Fruit fly (Drosophila melanogaster) whole organism, prepupa: ENCODE measurements around the gene Mesh1.

Source experiments
- Blimp-1 ChIP-seq: fragments of 200-800 bp; sonication (Bioruptor generic); optimal IDR thresholded peaks from 3 replicates; lab custom pipeline; 2017; ENCODE audit warnings: missing biosample characterization, missing genetic modification characterization, mild to moderate bottlenecking, moderate library complexity, missing genetic modification reagents
- CG10631 ChIP-seq: fragments of 200-800 bp; sonication (Bioruptor generic); optimal IDR thresholded peaks from 2 replicates; lab custom pipeline; 2016; ENCODE audit warnings: missing biosample characterization, missing genetic modification characterization
- CG10669 ChIP-seq: fragments of 200-800 bp; sonication (Bioruptor generic); optimal IDR thresholded peaks from 3 replicates; lab custom pipeline; 2018; ENCODE audit warnings: missing biosample characterization, mild to moderate bottlenecking, missing genetic modification characterization, moderate library complexity
- CG11762 ChIP-seq: fragments of 200-800 bp; sonication (Bioruptor generic); optimal IDR thresholded peaks from 3 replicates; lab custom pipeline; 2016; ENCODE audit warnings: missing biosample characterization, missing genetic modification characterization; ENCODE audit not compliant: insufficient read depth
- CG11902 ChIP-seq: fragments of 200-800 bp; sonication (Bioruptor generic); optimal IDR thresholded peaks from 3 replicates; lab custom pipeline; 2016; ENCODE audit warnings: missing biosample characterization, missing genetic modification characterization
- CG15336 ChIP-seq: fragments of 200-800 bp; sonication (Bioruptor generic); IDR thresholded peaks from 2 replicates; pipeline ENCODE4 v1.3.6; 2022; ENCODE audit warnings: missing biosample characterization, missing genetic modification characterization
- CG1621 ChIP-seq: fragments of 200-800 bp; sonication (Bioruptor generic); optimal IDR thresholded peaks from 3 replicates; lab custom pipeline; 2018; ENCODE audit warnings: missing biosample characterization, mild to moderate bottlenecking, missing genetic modification characterization
- CG31627 ChIP-seq: fragments of 200-800 bp; sonication (Bioruptor generic); optimal IDR thresholded peaks from 3 replicates; lab custom pipeline; 2016; ENCODE audit warnings: missing biosample characterization, missing genetic modification characterization
- CG32006 ChIP-seq: fragments of 200-800 bp; sonication (Bioruptor generic); optimal IDR thresholded peaks from 3 replicates; lab custom pipeline; 2017; ENCODE audit warnings: missing biosample characterization, mild to moderate bottlenecking, missing genetic modification characterization
- CG3919 ChIP-seq: fragments of 200-800 bp; sonication (Bioruptor generic); optimal IDR thresholded peaks from 3 replicates; lab custom pipeline; 2016; ENCODE audit warnings: missing biosample characterization, missing genetic modification characterization
- CG6163 ChIP-seq: fragments of 200-800 bp; sonication (Bioruptor generic); IDR thresholded peaks from 3 replicates; pipeline ENCODE4 v1.3.6; 2022; ENCODE audit warnings: missing biosample characterization, missing genetic modification characterization
- CG6276 ChIP-seq: fragments of 200-800 bp; sonication (Bioruptor generic); optimal IDR thresholded peaks from 2 replicates; lab custom pipeline; 2017; ENCODE audit warnings: missing biosample characterization, mild to moderate bottlenecking, missing genetic modification characterization
- CG6792 ChIP-seq: fragments of 200-800 bp; sonication (Bioruptor generic); optimal IDR thresholded peaks from 3 replicates; lab custom pipeline; 2016; ENCODE audit warnings: missing biosample characterization, missing genetic modification characterization
- CG6808 ChIP-seq: fragments of 200-800 bp; sonication (Bioruptor generic); optimal IDR thresholded peaks from 3 replicates; lab custom pipeline; 2017; ENCODE audit warnings: missing biosample characterization, missing genetic modification characterization, mild to moderate bottlenecking, moderate library complexity, missing genetic modification reagents
- CG7368 ChIP-seq: fragments of 200-800 bp; sonication (Bioruptor generic); optimal IDR thresholded peaks from 3 replicates; lab custom pipeline; 2016; ENCODE audit warnings: missing biosample characterization, missing genetic modification characterization
- CG8119 ChIP-seq: fragments of 200-800 bp; sonication (Bioruptor generic); IDR thresholded peaks from 3 replicates; pipeline ENCODE4 v1.3.6; 2022; ENCODE audit warnings: missing biosample characterization, missing genetic modification characterization
- CG8319 ChIP-seq: fragments of 200-800 bp; sonication (Bioruptor generic); optimal IDR thresholded peaks from 3 replicates; lab custom pipeline; 2016; ENCODE audit warnings: missing biosample characterization, missing genetic modification characterization
- CG9139 ChIP-seq: fragments of 200-800 bp; sonication (Bioruptor generic); optimal IDR thresholded peaks from 3 replicates; lab custom pipeline; 2017; ENCODE audit warnings: missing biosample characterization, mild to moderate bottlenecking, missing genetic modification characterization
- Eip75B ChIP-seq: fragments of 200-800 bp; sonication (Bioruptor generic); optimal IDR thresholded peaks from 3 replicates; lab custom pipeline; 2016; ENCODE audit warnings: missing biosample characterization, missing genetic modification characterization
- Eip78C ChIP-seq: fragments of 200-800 bp; sonication (Bioruptor generic); peaks from one replicate; lab custom pipeline; 2016; ENCODE audit warnings: missing biosample characterization, missing genetic modification characterization
- Ets21C ChIP-seq: fragments of 200-800 bp; sonication (Bioruptor generic); optimal IDR thresholded peaks from 3 replicates; lab custom pipeline; 2016; ENCODE audit warnings: missing biosample characterization, missing genetic modification characterization
- Ets96B ChIP-seq: fragments of 200-800 bp; optimal IDR thresholded peaks from 2 replicates; lab custom pipeline; 2019; ENCODE audit warnings: missing biosample characterization, mild to moderate bottlenecking, missing genetic modification characterization, moderate library complexity
- Hr38 ChIP-seq: sonication (Bioruptor generic); optimal IDR thresholded peaks from 2 replicates; lab custom pipeline; 2016; ENCODE audit warnings: missing biosample characterization, missing genetic modification characterization
- Hr4 ChIP-seq: fragments of 200-800 bp; sonication (Bioruptor generic); optimal IDR thresholded peaks from 3 replicates; lab custom pipeline; 2016; ENCODE audit warnings: missing biosample characterization, missing genetic modification characterization
- Lpt ChIP-seq: fragments of 200-800 bp; sonication (Bioruptor generic); optimal IDR thresholded peaks from 3 replicates; lab custom pipeline; 2016; ENCODE audit warnings: missing biosample characterization, missing genetic modification characterization
- Met ChIP-seq: fragments of 200-800 bp; sonication (Bioruptor generic); optimal IDR thresholded peaks from 3 replicates; lab custom pipeline; 2016; ENCODE audit warnings: missing biosample characterization, missing genetic modification characterization
- OdsH ChIP-seq: fragments of 200-800 bp; sonication (Bioruptor generic); optimal IDR thresholded peaks from 3 replicates; lab custom pipeline; 2016; ENCODE audit warnings: missing biosample characterization, missing genetic modification characterization
- Smox ChIP-seq: fragments of 200-800 bp; sonication (Bioruptor generic); optimal IDR thresholded peaks from 3 replicates; lab custom pipeline; 2016; ENCODE audit warnings: missing biosample characterization, missing genetic modification characterization
- Sox102F ChIP-seq: fragments of 200-800 bp; sonication (Bioruptor generic); optimal IDR thresholded peaks from 2 replicates; lab custom pipeline; 2016; ENCODE audit warnings: missing biosample characterization, mild to moderate bottlenecking, missing genetic modification characterization
- Sox14 ChIP-seq: fragments of 200-800 bp; sonication (Bioruptor generic); optimal IDR thresholded peaks from 3 replicates; lab custom pipeline; 2016; ENCODE audit warnings: missing biosample characterization, missing genetic modification characterization
- Sox15 ChIP-seq: fragments of 200-800 bp; sonication (Bioruptor generic); optimal IDR thresholded peaks from 3 replicates; lab custom pipeline; 2016; ENCODE audit warnings: missing biosample characterization, missing genetic modification characterization
- achi ChIP-seq: fragments of 200-800 bp; sonication (Bioruptor generic); optimal IDR thresholded peaks from 3 replicates; lab custom pipeline; 2016; ENCODE audit warnings: missing biosample characterization, missing genetic modification characterization
- acj6 ChIP-seq: fragments of 200-800 bp; sonication (Bioruptor generic); optimal IDR thresholded peaks from 3 replicates; lab custom pipeline; 2016; ENCODE audit warnings: missing biosample characterization, missing genetic modification characterization
- cyc ChIP-seq: fragments of 200-800 bp; sonication (Bioruptor generic); optimal IDR thresholded peaks from 3 replicates; lab custom pipeline; 2016; ENCODE audit warnings: missing biosample characterization, missing genetic modification characterization
- dac ChIP-seq: fragments of 200-800 bp; sonication (Bioruptor generic); optimal IDR thresholded peaks from 2 replicates; lab custom pipeline; 2017; ENCODE audit warnings: missing biosample characterization, mild to moderate bottlenecking, missing genetic modification characterization
- eg ChIP-seq: fragments of 200-800 bp; sonication (Bioruptor generic); IDR thresholded peaks from 3 replicates; pipeline ENCODE4 v1.3.6; 2022; ENCODE audit warnings: missing biosample characterization, missing genetic modification characterization
- fd59A ChIP-seq: fragments of 200-800 bp; sonication (Bioruptor generic); optimal IDR thresholded peaks from 2 replicates; lab custom pipeline; 2017; ENCODE audit warnings: missing biosample characterization, mild to moderate bottlenecking, missing genetic modification characterization, missing genetic modification reagents
- fkh ChIP-seq: fragments of 200-800 bp; sonication (Bioruptor generic); optimal IDR thresholded peaks from 3 replicates; lab custom pipeline; 2017; ENCODE audit warnings: missing biosample characterization, mild to moderate bottlenecking, missing genetic modification characterization, moderate library complexity
- net ChIP-seq: fragments of 200-800 bp; sonication (Bioruptor generic); optimal IDR thresholded peaks from 3 replicates; lab custom pipeline; 2016; ENCODE audit warnings: missing biosample characterization, missing genetic modification characterization
- salr ChIP-seq, 2 experiments: fragments of 200-800 bp; sonication (Bioruptor generic); optimal IDR thresholded peaks; 3 replicates each; lab custom pipeline; 2016 to 2018; ENCODE audit warnings: missing biosample characterization in 2 of 2, missing genetic modification characterization in 2 of 2, mild to moderate bottlenecking in 1 of 2
- svp ChIP-seq: fragments of 200-800 bp; sonication (Bioruptor generic); peaks from one replicate; lab custom pipeline; 2016; ENCODE audit warnings: missing biosample characterization, missing genetic modification characterization
- topi ChIP-seq: fragments of 200-800 bp; sonication (Bioruptor generic); optimal IDR thresholded peaks from 3 replicates; lab custom pipeline; 2016; ENCODE audit warnings: missing biosample characterization, missing genetic modification characterization
- vri ChIP-seq: fragments of 200-800 bp; sonication (Bioruptor generic); optimal IDR thresholded peaks from 3 replicates; lab custom pipeline; 2016; ENCODE audit warnings: missing biosample characterization, mild to moderate bottlenecking, missing genetic modification characterization

Mesh1 gene

DNA sequence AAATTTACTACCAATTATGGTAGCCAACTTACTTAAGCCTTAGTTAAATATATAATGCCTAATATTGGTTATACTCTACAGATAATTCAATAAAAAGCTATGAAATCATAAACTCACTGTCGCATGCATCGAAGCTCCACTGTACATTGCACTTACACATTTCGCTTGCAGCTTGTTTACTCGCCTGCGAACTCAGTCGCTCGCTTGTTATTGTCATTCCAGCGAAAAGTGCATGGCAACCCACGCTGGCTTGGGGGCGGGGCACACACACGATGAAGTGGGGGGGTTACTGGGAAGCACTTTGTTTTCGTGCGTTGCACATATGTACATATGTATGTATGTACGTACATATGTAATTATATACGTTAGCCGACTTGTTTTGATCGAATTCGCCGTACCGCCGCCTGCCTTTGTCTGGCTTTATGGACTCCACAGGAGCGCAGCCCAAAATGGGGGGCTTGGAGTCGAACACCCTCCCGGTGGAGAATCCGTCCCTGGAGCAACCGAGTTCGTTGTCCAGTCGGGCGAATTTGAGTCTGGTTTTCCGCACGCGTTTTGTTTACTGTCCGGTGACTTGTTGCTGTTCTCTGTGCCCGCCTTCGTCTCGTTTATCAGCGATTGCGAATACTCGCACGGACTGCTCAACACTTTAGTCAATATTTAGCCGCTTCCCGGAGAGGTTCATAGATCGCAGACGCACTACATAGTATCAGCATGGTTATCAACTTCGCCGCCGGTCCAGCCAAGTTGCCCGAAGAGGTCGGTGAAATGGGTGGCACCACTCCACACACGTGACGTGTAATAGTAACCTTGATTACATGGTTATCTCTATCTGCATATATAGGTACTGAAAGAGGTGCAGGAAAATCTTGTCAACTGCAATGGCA is 2.3 kb downstream of the Mesh1 start, which contains the start of gene CG11899 (continued):
- TF ChIP-seq Hr38 (GFP tag; lab: Kevin White, UChicago) = no peak
- peak; percentile 69 for TF ChIP-seq CG10631
- peak; percentile 60 for TF ChIP-seq achi (GFP tag; lab: Kevin White, UChicago)
- TF ChIP-seq CG11762 (GFP tag; lab: Kevin White, UChicago) = peak; percentile 39
- peak; percentile 59 for TF ChIP-seq fd59A (GFP tag; lab: Kevin White, UChicago)
- TF ChIP-seq CG1621 (tag; lab: Kevin White, UChicago) = peak; percentile 93
- peak; percentile 64 for TF ChIP-seq acj6
- peak; percentile 59 for TF ChIP-seq CG9139 (GFP tag; lab: Kevin White, UChicago)
- TF ChIP-seq CG8119 (GFP tag; lab: Robert Waterston, UW) = peak; percentile 68
- TF ChIP-seq OdsH = peak; percentile 68
- TF ChIP-seq dac = peak; percentile 71
- peak; percentile 90 for TF ChIP-seq cyc (GFP tag; lab: Kevin White, UChicago)
- TF ChIP-seq CG32006 (GFP tag; lab: Kevin White, UChicago) = peak; percentile 70
- peak; percentile 58 for TF ChIP-seq Blimp-1 (GFP tag; lab: Kevin White, UChicago)
- TF ChIP-seq CG31627 (GFP tag; lab: Kevin White, UChicago) = peak; percentile 74
- peak; percentile 54 for TF ChIP-seq CG8319 (GFP tag; lab: Kevin White, UChicago)
- peak; percentile 82 for TF ChIP-seq vri (GFP tag; lab: Kevin White, UChicago)
- TF ChIP-seq fkh (GFP tag; lab: Kevin White, UChicago) = peak; percentile 39
- peak; percentile 83 for TF ChIP-seq topi (GFP tag; lab: Kevin White, UChicago)
- TF ChIP-seq CG6808 (GFP tag; lab: Kevin White, UChicago) = peak; percentile 67
- TF ChIP-seq salr (GFP tag; optimal IDR thresholded peaks at IDR 0.05; lab: Kevin White, UChicago) = peak in 1 of 2 experiments; percentile 48
- peak; percentile 74 for TF ChIP-seq Smox (GFP tag; lab: Kevin White, UChicago)
- peak; percentile 65 for TF ChIP-seq Hr4 (GFP tag; lab: Kevin White, UChicago)
- TF ChIP-seq Sox15 (GFP tag; lab: Kevin White, UChicago) = peak; percentile 25
- TF ChIP-seq net (GFP tag; lab: Kevin White, UChicago) = peak; percentile 77
- TF ChIP-seq CG11902 (GFP tag; lab: Kevin White, UChicago) = peak; percentile 99
- TF ChIP-seq CG6163 (GFP tag; lab: Robert Waterston, UW) = peak; percentile 95
- TF ChIP-seq Sox14 (GFP tag; lab: Kevin White, UChicago) = peak; percentile 96

DNA sequence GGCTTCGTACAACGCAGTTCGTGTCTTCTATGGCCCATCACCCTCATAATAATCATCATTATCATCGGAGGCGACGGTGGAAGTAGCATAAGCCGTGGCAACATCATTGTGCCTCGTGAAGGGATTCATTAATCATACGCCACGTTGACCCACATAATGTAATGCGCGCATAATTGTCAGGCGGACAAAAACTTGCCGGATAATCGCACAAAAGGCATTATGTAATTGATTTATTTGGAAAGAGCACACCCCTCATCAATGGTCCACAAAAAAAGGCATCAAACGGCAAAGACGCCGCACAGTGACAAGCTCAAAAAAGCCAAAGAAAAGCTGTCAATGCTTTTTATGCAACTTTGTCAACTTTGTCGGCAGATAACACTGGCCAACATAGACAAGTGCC is 4.0 kb downstream of the Mesh1 start:
- TF ChIP-seq OdsH (no peak), Blimp-1 (GFP tag; lab: Kevin White, UChicago) (no peak), CG8319 (GFP tag; lab: Kevin White, UChicago) (no peak), Sox15 (GFP tag; lab: Kevin White, UChicago) (no peak), acj6 (no peak)

DNA sequence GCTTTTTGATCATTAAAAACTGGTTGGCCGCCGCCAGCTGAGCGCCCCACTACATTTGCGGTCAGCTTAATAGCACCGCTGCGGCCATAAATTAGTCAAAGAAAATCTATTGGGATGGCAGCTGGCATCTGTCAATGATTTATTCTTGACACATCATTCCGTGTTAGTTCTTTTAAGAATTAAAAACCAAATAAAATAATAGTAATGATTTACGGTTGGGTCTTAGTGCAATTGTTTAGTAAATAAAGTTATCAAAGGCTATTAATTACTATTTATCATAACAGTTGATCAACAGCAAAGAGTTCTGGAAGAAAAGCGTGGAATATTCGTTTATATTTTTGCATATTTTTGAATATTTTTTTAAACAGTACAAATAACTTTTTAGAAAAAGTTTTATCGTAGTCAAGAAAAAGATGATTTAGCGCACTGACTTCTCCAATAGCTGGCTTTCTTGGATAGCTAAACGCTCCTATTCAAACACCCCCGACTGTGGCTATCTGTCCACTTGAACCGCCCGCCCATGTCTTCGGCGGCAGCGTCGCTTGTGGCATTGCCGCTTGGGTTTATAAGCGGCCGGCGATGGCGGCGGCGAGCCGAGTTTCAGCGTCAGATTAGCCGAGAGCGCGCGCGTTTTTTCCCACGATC is 5.2 kb downstream of the Mesh1 start, which contains the start of gene CG14515:
Gene CG14515 (plus strand): TSS at position 590 of the 645 bp plus-strand sequence.
- TF ChIP-seq Sox102F (no peak), Ets96B (tag; lab: Kevin White, UChicago) (no peak), CG10669 (GFP tag; lab: Kevin White, UChicago) (no peak), Lpt (GFP tag; lab: Kevin White, UChicago) (no peak), CG8319 (GFP tag; lab: Kevin White, UChicago) (no peak), Blimp-1 (GFP tag; lab: Kevin White, UChicago) (no peak), CG8119 (GFP tag; lab: Robert Waterston, UW) (no peak; the same call in 2 of the 3 replicates), Hr38 (GFP tag; lab: Kevin White, UChicago) (no peak), Met (GFP tag; lab: Kevin White, UChicago) (no peak), Sox15 (GFP tag; lab: Kevin White, UChicago) (no peak), Ets21C (GFP tag; lab: Kevin White, UChicago) (no peak), fkh (GFP tag; lab: Kevin White, UChicago) (no peak), CG15336 (peak; percentile 40), CG3919 (GFP tag; lab: Kevin White, UChicago) (no peak), Eip78C (GFP tag; lab: Kevin White, UChicago) (peak; percentile 70), CG32006 (GFP tag; lab: Kevin White, UChicago) (peak; percentile 63), CG6276 (GFP tag; lab: Kevin White, UChicago) (peak; percentile 58), Sox14 (GFP tag; lab: Kevin White, UChicago) (no peak), Eip75B (GFP tag; lab: Kevin White, UChicago) (no peak), CG31627 (GFP tag; lab: Kevin White, UChicago) (no peak), svp (GFP tag; lab: Kevin White, UChicago) (peak; percentile 20), CG6792 (GFP tag; lab: Kevin White, UChicago) (no peak), CG6163 (GFP tag; lab: Robert Waterston, UW) (no peak), achi (GFP tag; lab: Kevin White, UChicago) (no peak), CG11902 (GFP tag; lab: Kevin White, UChicago) (no peak), CG7368 (no peak), Hr4 (GFP tag; lab: Kevin White, UChicago) (peak; percentile 49), eg (GFP tag; lab: Robert Waterston, UW) (no peak; the same call in 2 of the 3 replicates)
